Worm (Caenorhabditis elegans) whole organism, early embryonic: ENCODE measurements around the gene sra-1.

ENCODE experiments used
- aly-1 ChIP-seq: sonication (generic microtip); optimal IDR thresholded peaks from 2 replicates; lab custom pipeline; 2016; ENCODE audit warnings: missing genetic modification characterization, missing compliant biosample characterization
- ama-1 ChIP-seq: fragments of 150-350 bp; optimal IDR thresholded peaks from 2 replicates; lab custom pipeline; 2014
- hmbx-1 ChIP-seq: sonication (generic microtip); optimal IDR thresholded peaks from 2 replicates; lab custom pipeline; 2016; ENCODE audit warnings: mild to moderate bottlenecking, missing genetic modification characterization, missing compliant biosample characterization
- hnd-1 ChIP-seq: sonication (generic microtip); optimal IDR thresholded peaks from 2 replicates; lab custom pipeline; 2016; ENCODE audit warnings: missing genetic modification characterization, missing compliant biosample characterization
- scrt-1 ChIP-seq: fragments of 200-800 bp; sonication (Bioruptor generic); IDR thresholded peaks from 2 replicates; pipeline ENCODE4 v1.3.6; 2022; ENCODE audit warnings: missing genetic modification characterization, missing compliant biosample characterization
- tbx-37 ChIP-seq: fragments of 200-800 bp; sonication (Bioruptor generic); conservative IDR thresholded peaks from 2 replicates; pipeline ENCODE4 v1.3.6; 2022; ENCODE audit warnings: missing genetic modification reagents, missing genetic modification characterization, missing compliant biosample characterization

- TF ChIP-seq hmbx-1 (tag; lab: Kevin White, UChicago) (no peak), scrt-1 (GFP tag; lab: Robert Waterston, UW) (no peak), aly-1 (tag; lab: Kevin White, UChicago) (no peak), ama-1 (lab: Kevin White, UChicago) (no peak), hnd-1 (tag; lab: Kevin White, UChicago) (no peak), tbx-37 (GFP tag; lab: Robert Waterston, UW) (no peak)
Observed at ce11 chrII:9493242-9494058, 28.0 kb downstream of the sra-1 start.
